Fruit fly (Drosophila melanogaster): ENCODE data around the gene Afti.

DNA sequence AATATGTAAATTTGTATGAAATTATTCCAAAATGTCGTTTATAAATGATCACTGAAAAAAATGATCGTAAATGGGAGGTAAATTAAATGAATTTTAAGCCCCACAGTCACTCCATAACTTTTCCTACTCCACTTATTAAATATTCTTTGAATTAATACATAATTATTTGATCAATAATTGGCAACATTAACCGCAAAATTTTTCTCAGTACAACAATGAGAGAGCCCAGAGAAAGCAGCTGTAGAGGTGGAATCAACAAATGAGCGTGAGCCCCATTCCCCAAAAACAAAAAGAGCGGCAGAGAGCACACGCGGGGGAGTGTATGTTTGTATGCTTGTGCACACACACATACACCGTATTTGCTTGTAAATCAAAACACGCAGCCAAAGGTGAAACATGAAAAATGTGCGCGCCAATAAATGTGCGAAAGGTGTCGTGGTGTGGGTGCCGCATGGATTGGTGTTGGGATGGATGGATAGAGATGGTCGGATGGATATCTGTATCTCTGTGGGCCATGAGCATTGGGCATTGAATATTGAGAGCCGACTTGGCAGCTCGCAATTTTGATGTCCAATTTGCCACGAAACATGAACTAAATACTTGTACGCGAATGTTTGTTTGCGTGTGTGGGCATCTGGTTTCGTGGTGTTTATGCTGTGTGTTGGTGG is 42.6 kb downstream of the Afti start:
- TF ChIP-seq CG8478 (optimal IDR thresholded peaks at IDR 0.05), result no peak
- no peak for TF ChIP-seq CTCF (optimal IDR thresholded peaks at IDR 0.05)

Measured in S2 (cell line).